Fruit fly (Drosophila melanogaster) whole organism, embryonic: Measurements from ENCODE around the gene CG31650.

Source experiments
- CG10147 ChIP-seq: fragments of 200-800 bp; sonication (Bioruptor generic); optimal IDR thresholded peaks from 2 replicates; lab custom pipeline; 2019; ENCODE audit warnings: missing biosample characterization, mild to moderate bottlenecking, missing genetic modification characterization, moderate library complexity
- CG1024 ChIP-seq: fragments of 200-800 bp; sonication (Bioruptor generic); IDR thresholded peaks from 2 replicates; pipeline ENCODE4 v1.3.6; 2022; ENCODE audit warnings: missing biosample characterization, missing genetic modification characterization
- CG12155 ChIP-seq: fragments of 200-800 bp; sonication (Bioruptor generic); optimal IDR thresholded peaks from 3 replicates; lab custom pipeline; 2016; ENCODE audit warnings: missing biosample characterization, missing genetic modification characterization
- CG12299 ChIP-seq: fragments of 200-800 bp; sonication (Bioruptor generic); optimal IDR thresholded peaks from 2 replicates; lab custom pipeline; 2018; ENCODE audit warnings: missing biosample characterization, mild to moderate bottlenecking, missing genetic modification characterization
- CG14667 ChIP-seq: fragments of 200-800 bp; sonication (Bioruptor generic); IDR thresholded peaks from 2 replicates; pipeline ENCODE4 v1.3.6; 2022; ENCODE audit warnings: missing biosample characterization, missing genetic modification characterization
- CG14710 ChIP-seq: fragments of 200-800 bp; sonication (Bioruptor generic); optimal IDR thresholded peaks from 3 replicates; lab custom pipeline; 2019; ENCODE audit warnings: missing biosample characterization, mild to moderate bottlenecking, missing genetic modification characterization, moderate library complexity
- CG1529 ChIP-seq: fragments of 200-800 bp; sonication (Bioruptor generic); optimal IDR thresholded peaks from 3 replicates; lab custom pipeline; 2018; ENCODE audit warnings: missing biosample characterization, missing genetic modification characterization
- CG15696 ChIP-seq: fragments of 200-800 bp; sonication (Bioruptor generic); optimal IDR thresholded peaks from 2 replicates; lab custom pipeline; 2019; ENCODE audit warnings: missing biosample characterization, mild to moderate bottlenecking, missing genetic modification characterization, moderate library complexity
- CG16863 ChIP-seq: fragments of 200-800 bp; sonication (Bioruptor generic); optimal IDR thresholded peaks from 3 replicates; lab custom pipeline; 2016; ENCODE audit warnings: missing biosample characterization, missing genetic modification characterization
- CG17385 ChIP-seq: fragments of 200-800 bp; sonication (Bioruptor generic); optimal IDR thresholded peaks from 3 replicates; lab custom pipeline; 2018; ENCODE audit warnings: missing biosample characterization, mild to moderate bottlenecking, missing genetic modification characterization
- CG1792 ChIP-seq: fragments of 200-800 bp; sonication (Bioruptor generic); optimal IDR thresholded peaks from 2 replicates; lab custom pipeline; 2016; ENCODE audit warnings: missing biosample characterization, missing genetic modification characterization
- CG18262 ChIP-seq: fragments of 200-800 bp; optimal IDR thresholded peaks from 3 replicates; lab custom pipeline; 2019; ENCODE audit warnings: missing biosample characterization, mild to moderate bottlenecking, missing genetic modification characterization, moderate library complexity
- CG31224 ChIP-seq: fragments of 200-800 bp; sonication (Bioruptor generic); IDR thresholded peaks from 2 replicates; pipeline ENCODE4 v1.3.6; 2022; ENCODE audit warnings: missing biosample characterization, missing genetic modification characterization
- CG34224 ChIP-seq: fragments of 200-800 bp; sonication (Bioruptor generic); IDR thresholded peaks from 3 replicates; pipeline ENCODE4 v1.3.6; 2022; ENCODE audit warnings: missing biosample characterization, missing genetic modification characterization; ENCODE audit not compliant: partially characterized antibody
- CG4820 ChIP-seq: fragments of 200-800 bp; sonication (Bioruptor generic); optimal IDR thresholded peaks from 3 replicates; lab custom pipeline; 2016; ENCODE audit warnings: missing biosample characterization, missing genetic modification characterization
- CG5245 ChIP-seq: fragments of 200-800 bp; sonication (Bioruptor generic); optimal IDR thresholded peaks from 3 replicates; lab custom pipeline; 2016; ENCODE audit warnings: missing biosample characterization, missing genetic modification characterization
- CG6765 ChIP-seq: fragments of 200-800 bp; sonication (Bioruptor generic); optimal IDR thresholded peaks from 3 replicates; lab custom pipeline; 2017; ENCODE audit warnings: missing biosample characterization, mild to moderate bottlenecking, missing genetic modification characterization
- CG6791 ChIP-seq: fragments of 200-800 bp; sonication (Bioruptor generic); IDR thresholded peaks from 3 replicates; pipeline ENCODE4 v1.3.6; 2022; ENCODE audit warnings: missing biosample characterization, missing genetic modification characterization; ENCODE audit not compliant: partially characterized antibody
- CG7987 ChIP-seq: fragments of 200-800 bp; sonication (Bioruptor generic); optimal IDR thresholded peaks from 2 replicates; lab custom pipeline; 2018; ENCODE audit warnings: missing biosample characterization, mild to moderate bottlenecking, missing genetic modification characterization, moderate library complexity
- CG9437 ChIP-seq: fragments of 200-800 bp; sonication (Bioruptor generic); optimal IDR thresholded peaks from 2 replicates; lab custom pipeline; 2018; ENCODE audit warnings: missing biosample characterization, mild to moderate bottlenecking, missing genetic modification characterization
- D19A ChIP-seq: fragments of 200-800 bp; optimal IDR thresholded peaks from 3 replicates; lab custom pipeline; 2019; ENCODE audit warnings: missing biosample characterization, mild to moderate bottlenecking, missing genetic modification characterization, moderate library complexity
- Dip3 ChIP-seq: fragments of 200-800 bp; sonication (Bioruptor generic); optimal IDR thresholded peaks from 3 replicates; lab custom pipeline; 2016; ENCODE audit warnings: missing biosample characterization, missing genetic modification characterization
- Dp ChIP-seq: fragments of 200-800 bp; sonication (Bioruptor generic); optimal IDR thresholded peaks from 2 replicates; lab custom pipeline; 2018; ENCODE audit warnings: missing biosample characterization, mild to moderate bottlenecking, missing genetic modification characterization, moderate library complexity
- Hr78 ChIP-seq, 2 experiments: fragments of 200-800 bp in 1 of 2; fragments of >200 bp in 1 of 2; sonication (Bioruptor generic) in 1 of 2; optimal IDR thresholded peaks; 2 replicates each; lab custom pipeline; 2017 to 2019; ENCODE audit warnings: missing biosample characterization in 2 of 2, missing genetic modification characterization in 2 of 2, mild to moderate bottlenecking in 1 of 2, moderate library complexity in 1 of 2
- Nf-YA ChIP-seq: fragments of 200-800 bp; sonication (Bioruptor generic); IDR thresholded peaks from 2 replicates; pipeline ENCODE4 v1.3.6; 2022; ENCODE audit warnings: missing biosample characterization, missing genetic modification characterization
- Oaz ChIP-seq: fragments of 200-800 bp; sonication (Bioruptor generic); IDR thresholded peaks from 2 replicates; pipeline ENCODE4 v1.3.6; 2022; ENCODE audit warnings: missing biosample characterization, missing genetic modification characterization
- Oli ChIP-seq: fragments of 200-800 bp; sonication (Bioruptor generic); optimal IDR thresholded peaks from 2 replicates; lab custom pipeline; 2018; ENCODE audit warnings: missing biosample characterization, mild to moderate bottlenecking, missing genetic modification characterization, moderate library complexity
- Scr ChIP-seq: fragments of 200-800 bp; sonication (Bioruptor generic); IDR thresholded peaks from 2 replicates; pipeline ENCODE4 v1.3.6; 2022; ENCODE audit warnings: missing biosample characterization, missing genetic modification characterization; ENCODE audit not compliant: partially characterized antibody
- Stat92E ChIP-seq, 3 experiments: fragments of >200 bp in 2 of 3; fragments of 200-800 bp in 1 of 3; sonication (Bioruptor generic) in 1 of 3; optimal IDR thresholded peaks; 2 replicates each; lab custom pipeline; 2017 to 2019; ENCODE audit warnings: missing biosample characterization in 3 of 3, missing genetic modification characterization in 3 of 3, mild to moderate bottlenecking in 1 of 3, moderate library complexity in 1 of 3
- TFAM ChIP-seq: fragments of 200-800 bp; sonication (Bioruptor generic); optimal IDR thresholded peaks from 2 replicates; lab custom pipeline; 2017; ENCODE audit warnings: missing biosample characterization, missing genetic modification characterization, inconsistent platforms
- Trl ChIP-seq, 3 experiments: fragments of >200 bp in 2 of 3; fragments of 200-800 bp in 1 of 3; sonication (Bioruptor generic) in 1 of 3; optimal IDR thresholded peaks; 2 replicates in 1 of 3; 3 replicates in 2 of 3; lab custom pipeline; 2016 to 2017; ENCODE audit warnings: missing biosample characterization in 1 of 3, missing genetic modification characterization in 1 of 3
- ash1 ChIP-seq: fragments of 200-800 bp; sonication (Bioruptor generic); optimal IDR thresholded peaks from 2 replicates; lab custom pipeline; 2018; ENCODE audit warnings: missing biosample characterization, mild to moderate bottlenecking, missing genetic modification characterization
- caup ChIP-seq: fragments of 200-800 bp; sonication (Bioruptor generic); optimal IDR thresholded peaks from 3 replicates; lab custom pipeline; 2017; ENCODE audit warnings: missing biosample characterization, mild to moderate bottlenecking, missing genetic modification characterization, moderate library complexity; ENCODE audit not compliant: severe bottlenecking
- chinmo ChIP-seq: fragments of 200-800 bp; sonication (Bioruptor generic); IDR thresholded peaks from 4 replicates; pipeline ENCODE4 v1.3.6; 2022; ENCODE audit warnings: missing biosample characterization, missing genetic modification characterization; ENCODE audit not compliant: partially characterized antibody
- dimm ChIP-seq: fragments of 200-800 bp; sonication (Bioruptor generic); IDR thresholded peaks from 2 replicates; pipeline ENCODE4 v1.3.6; 2022; ENCODE audit warnings: missing biosample characterization, missing genetic modification characterization
- grau ChIP-seq: fragments of 200-800 bp; optimal IDR thresholded peaks from 3 replicates; lab custom pipeline; 2019; ENCODE audit warnings: missing biosample characterization, mild to moderate bottlenecking, missing genetic modification characterization, moderate library complexity
- luna ChIP-seq: fragments of 200-800 bp; sonication (Bioruptor generic); optimal IDR thresholded peaks from 2 replicates; lab custom pipeline; 2016; ENCODE audit warnings: missing biosample characterization, missing genetic modification characterization
- mirr ChIP-seq: fragments of 200-800 bp; sonication (Bioruptor generic); optimal IDR thresholded peaks from 3 replicates; lab custom pipeline; 2018; ENCODE audit warnings: missing biosample characterization, mild to moderate bottlenecking, missing genetic modification characterization
- ro ChIP-seq: fragments of 200-800 bp; sonication (Bioruptor generic); IDR thresholded peaks from 2 replicates; pipeline ENCODE4 v1.3.6; 2022; ENCODE audit warnings: missing biosample characterization, missing genetic modification characterization
- sens ChIP-seq: fragments of 200-800 bp; sonication (Bioruptor generic); peaks from one replicate; lab custom pipeline; 2016; ENCODE audit warnings: missing biosample characterization, missing genetic modification characterization
- sob ChIP-seq: fragments of 200-800 bp; sonication (Bioruptor generic); IDR thresholded peaks from 2 replicates; pipeline ENCODE4 v1.3.6; 2022; ENCODE audit warnings: missing biosample characterization, missing genetic modification characterization
- sr ChIP-seq: fragments of 200-800 bp; sonication (Bioruptor generic); IDR thresholded peaks from 3 replicates; pipeline ENCODE4 v1.3.6; 2022; ENCODE audit warnings: missing biosample characterization, missing genetic modification characterization
- stc ChIP-seq: fragments of 200-800 bp; sonication (Bioruptor generic); IDR thresholded peaks from 2 replicates; pipeline ENCODE4 v1.3.6; 2022; ENCODE audit warnings: missing biosample characterization, missing genetic modification characterization
- tgo ChIP-seq: fragments of 200-800 bp; sonication (Bioruptor generic); IDR thresholded peaks from 3 replicates; pipeline ENCODE4 v1.3.6; 2022; ENCODE audit warnings: missing biosample characterization, missing genetic modification characterization
- yki ChIP-seq: fragments of >200 bp; optimal IDR thresholded peaks from 3 replicates; lab custom pipeline; 2018
- z ChIP-seq: fragments of 200-800 bp; sonication (Bioruptor generic); IDR thresholded peaks from 3 replicates; pipeline ENCODE4 v1.3.6; 2022; ENCODE audit warnings: missing biosample characterization, missing genetic modification characterization

CG31650 gene

DNA sequence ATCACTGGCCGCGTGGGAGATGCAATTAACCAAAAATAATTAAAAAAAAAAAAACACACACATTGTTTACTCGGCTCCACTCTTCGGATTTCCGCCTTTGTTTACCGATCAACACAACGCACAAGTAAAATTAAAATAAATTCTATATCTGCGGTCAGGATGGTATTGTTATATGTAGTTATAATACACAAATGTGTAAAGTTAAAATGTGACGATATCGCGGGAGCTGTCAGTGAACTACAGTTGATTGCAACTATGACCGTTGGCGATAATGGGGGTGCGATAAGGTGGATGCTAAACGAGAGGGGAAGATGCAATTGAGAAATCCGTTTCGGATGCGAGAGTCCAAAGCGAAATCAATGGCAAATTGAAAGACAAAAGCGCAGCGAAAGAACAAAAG is 38.2 kb downstream of the CG31650 start:
- TF ChIP-seq sr (GFP tag; lab: Robert Waterston, UW) (peak; percentile 24; the same call in 1 of the 3 replicates), sens (GFP tag; lab: Kevin White, UChicago) (peak; percentile 55), luna (GFP tag; lab: Kevin White, UChicago) (no peak)
- TF ChIP-seq, all 482 proteins: peak for 2

DNA sequence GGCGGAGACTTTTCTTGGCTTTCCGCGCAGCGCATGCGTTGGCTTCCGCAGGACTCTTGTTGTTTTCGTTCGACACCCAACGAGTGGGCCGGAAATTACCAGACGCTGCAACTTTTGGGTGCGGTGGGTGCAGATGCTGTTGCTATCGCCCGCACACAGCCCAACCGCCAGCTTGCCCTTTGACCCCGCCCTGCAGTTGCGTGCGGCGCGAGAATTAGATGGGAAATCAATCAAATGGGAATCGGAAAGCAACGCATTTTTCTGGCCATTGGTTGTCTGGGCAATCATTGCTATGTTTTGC is 39.1 kb downstream of the CG31650 start:
- TF ChIP-seq tgo (no peak), dimm (GFP tag; lab: Robert Waterston, UW) (no peak), z (0 out of 3 replicates have a peak, but pooled peaks have one; percentile 24), ro (GFP tag; lab: Robert Waterston, UW) (no peak), Hr78 (GFP tag; optimal IDR thresholded peaks at IDR 0.05; lab: Kevin White, UChicago) (peak in 1 of 2 experiments; percentile 89), CG1529 (GFP tag; lab: Kevin White, UChicago) (no peak), CG10147 (GFP tag; lab: Kevin White, UChicago) (no peak), CG1792 (GFP tag; lab: Kevin White, UChicago) (no peak), chinmo (0 out of 4 replicates have a peak, but pooled peaks have one; percentile 52), CG17385 (GFP tag; lab: Kevin White, UChicago) (no peak), CG12299 (tag; lab: Kevin White, UChicago) (no peak), Stat92E (GFP tag; optimal IDR thresholded peaks at IDR 0.05; lab: Kevin White, UChicago) (no peak), CG14710 (tag; lab: Kevin White, UChicago) (no peak), TFAM (GFP tag; lab: Kevin White, UChicago) (no peak), CG16863 (GFP tag; lab: Kevin White, UChicago) (no peak), CG14667 (GFP tag; lab: Robert Waterston, UW) (no peak), CG5245 (GFP tag; lab: Kevin White, UChicago) (no peak), sob (no peak), Oaz (GFP tag; lab: Robert Waterston, UW) (no peak), CG34224 (GFP tag; lab: Robert Waterston, UW) (no peak), CG6791 (GFP tag; lab: Robert Waterston, UW) (0 out of 3 replicates have a peak, but pooled peaks have one; percentile 26), CG31224 (GFP tag; lab: Robert Waterston, UW) (no peak)
- TF ChIP-seq, all 482 proteins: peak for 4

- no peak for TF ChIP-seq yki (lab: Kevin White, UChicago)
- peak; percentile 84 for TF ChIP-seq mirr (GFP tag; lab: Kevin White, UChicago)
- TF ChIP-seq Scr (GFP tag; lab: Robert Waterston, UW) = no peak
- TF ChIP-seq CG1024 (GFP tag; lab: Robert Waterston, UW) = peak; percentile 87
- TF ChIP-seq Dip3 = peak; percentile 90
- TF ChIP-seq Oli (tag; lab: Kevin White, UChicago) = peak; percentile 93
- TF ChIP-seq caup (GFP tag; lab: Kevin White, UChicago) = peak; percentile 97
- peak; percentile 92 for TF ChIP-seq CG4820 (GFP tag; lab: Kevin White, UChicago)
- TF ChIP-seq CG7987 (GFP tag; lab: Kevin White, UChicago) = peak; percentile 89
- peak; percentile 93 for TF ChIP-seq CG12155 (GFP tag; lab: Kevin White, UChicago)
- TF ChIP-seq CG18262 (tag; lab: Kevin White, UChicago) = peak; percentile 90
- TF ChIP-seq stc (GFP tag; lab: Robert Waterston, UW) = peak; percentile 95
- TF ChIP-seq D19A (tag; lab: Kevin White, UChicago) = peak; percentile 89
- TF ChIP-seq tgo = peak; percentile 95
- TF ChIP-seq CG15696 (tag; lab: Kevin White, UChicago) = peak; percentile 80
- peak; percentile 90 for TF ChIP-seq CG9437 (GFP tag; lab: Kevin White, UChicago)
- peak; percentile 88 for TF ChIP-seq Nf-YA (GFP tag; lab: Robert Waterston, UW)
- TF ChIP-seq CG6765 (GFP tag; lab: Kevin White, UChicago) = peak; percentile 86
- peak; percentile 79 for TF ChIP-seq ash1
- TF ChIP-seq Trl (optimal IDR thresholded peaks at IDR 0.05; lab: Kevin White, UChicago) = peak; percentile 34 to 48
- peak; percentile 92 for TF ChIP-seq Trl (GFP tag; optimal IDR thresholded peaks at IDR 0.05; lab: Kevin White, UChicago)
- TF ChIP-seq CG6791 (GFP tag; lab: Robert Waterston, UW) = no peak
- no peak for TF ChIP-seq Dp
- TF ChIP-seq grau (tag; lab: Kevin White, UChicago) = peak; percentile 99
These were observed 39.6 kb downstream of the CG31650 start for dm6 chr2L:5004677-5005463.
